Worm (Caenorhabditis elegans): ENCODE measurements around the gene mfsd-10.

DNA sequence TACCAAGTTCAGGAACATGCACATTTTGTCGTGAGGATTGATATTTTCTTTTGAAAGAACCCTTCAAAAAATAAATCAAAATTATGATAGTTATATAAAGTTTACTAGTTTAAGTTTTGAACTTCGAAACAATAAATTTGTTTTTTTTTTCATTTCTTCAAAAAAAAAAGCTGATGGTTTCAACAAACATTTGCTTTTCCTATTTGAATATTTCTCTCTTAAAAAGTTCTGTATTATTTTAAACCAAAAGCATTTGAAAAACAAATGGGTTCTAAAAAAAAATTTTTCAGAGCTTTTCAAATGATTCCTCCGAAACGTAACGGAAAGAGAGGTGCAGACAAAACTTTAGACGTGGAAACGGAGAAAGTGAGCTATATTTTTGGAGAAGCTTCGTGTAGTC, 28.0 kb downstream of the mfsd-10 start, which contains the start of gene C53C11.1:
- TF ChIP-seq ceh-82 (tag; optimal IDR thresholded peaks at IDR 0.05) (no peak), mdl-1 (tag; optimal IDR thresholded peaks at IDR 0.05) (no peak), lin-39 (tag; optimal IDR thresholded peaks at IDR 0.05) (no peak), ceh-9 (tag; optimal IDR thresholded peaks at IDR 0.05) (no peak)

All from whole organism, L3 larva.